Fruit fly (Drosophila melanogaster) whole organism, embryonic: ENCODE data around the gene CG10492.
A peak's percentile ranks its signal among the peaks of the same experiment; 100 is the strongest.

Experiments
- B-H2 ChIP-seq: fragments of 200-800 bp; sonication (Bioruptor generic); optimal IDR thresholded peaks from 2 replicates; lab custom pipeline; 2018; ENCODE audit warnings: missing biosample characterization, mild to moderate bottlenecking, missing genetic modification characterization
- Blimp-1 ChIP-seq: fragments of 200-800 bp; sonication (Bioruptor generic); optimal IDR thresholded peaks from 3 replicates; lab custom pipeline; 2018; ENCODE audit warnings: missing biosample characterization, missing genetic modification characterization, mild to moderate bottlenecking, moderate library complexity, missing genetic modification reagents
- BtbVII ChIP-seq: fragments of 200-800 bp; sonication (Bioruptor generic); optimal IDR thresholded peaks from 3 replicates; lab custom pipeline; 2017; ENCODE audit warnings: missing biosample characterization, mild to moderate bottlenecking, missing genetic modification characterization
- CG10431 ChIP-seq: fragments of 200-800 bp; sonication (Bioruptor generic); optimal IDR thresholded peaks from 3 replicates; lab custom pipeline; 2018; ENCODE audit warnings: missing biosample characterization, mild to moderate bottlenecking, missing genetic modification characterization
- CG12744 ChIP-seq: fragments of 200-800 bp; sonication (Bioruptor generic); optimal IDR thresholded peaks from 2 replicates; lab custom pipeline; 2016; ENCODE audit warnings: missing biosample characterization, missing genetic modification characterization
- CG1602 ChIP-seq: fragments of 200-800 bp; sonication (Bioruptor generic); optimal IDR thresholded peaks from 3 replicates; lab custom pipeline; 2016; ENCODE audit warnings: missing biosample characterization, missing genetic modification characterization
- CG17328 ChIP-seq: fragments of 200-800 bp; sonication (Bioruptor generic); IDR thresholded peaks from 2 replicates; pipeline ENCODE4 v1.3.6; 2022; ENCODE audit warnings: missing biosample characterization, missing genetic modification characterization
- CG17568 ChIP-seq: fragments of 200-800 bp; sonication (Bioruptor generic); optimal IDR thresholded peaks from 2 replicates; lab custom pipeline; 2018; ENCODE audit warnings: missing biosample characterization, mild to moderate bottlenecking, missing genetic modification characterization, moderate library complexity
- CG2199 ChIP-seq: fragments of 200-800 bp; sonication (Bioruptor generic); IDR thresholded peaks from 3 replicates; pipeline ENCODE4 v1.3.6; 2022; ENCODE audit warnings: missing biosample characterization, missing genetic modification characterization
- CG31365 ChIP-seq: fragments of 200-800 bp; sonication (Bioruptor generic); optimal IDR thresholded peaks from 2 replicates; lab custom pipeline; 2018; ENCODE audit warnings: missing biosample characterization, mild to moderate bottlenecking, missing genetic modification characterization
- CG34422 ChIP-seq: fragments of 200-800 bp; sonication (Bioruptor generic); IDR thresholded peaks from 3 replicates; pipeline ENCODE4 v1.3.6; 2022; ENCODE audit warnings: missing biosample characterization, missing genetic modification characterization
- CG3726 ChIP-seq: fragments of 200-800 bp; sonication (Bioruptor generic); IDR thresholded peaks from 3 replicates; pipeline ENCODE4, ENCODE4 v1.3.6; 2022; ENCODE audit warnings: missing biosample characterization, missing genetic modification characterization
- CG5180 ChIP-seq: fragments of 200-800 bp; sonication (Bioruptor generic); optimal IDR thresholded peaks from 3 replicates; lab custom pipeline; 2017; ENCODE audit warnings: missing biosample characterization, missing genetic modification characterization, mild to moderate bottlenecking, moderate library complexity, missing genetic modification reagents
- CG6689 ChIP-seq: fragments of 200-800 bp; sonication (Bioruptor generic); IDR thresholded peaks from 2 replicates; pipeline ENCODE4 v1.3.6; 2022; ENCODE audit warnings: missing biosample characterization, missing genetic modification characterization
- CG7963 ChIP-seq: fragments of 200-800 bp; sonication (Bioruptor generic); IDR thresholded peaks from 3 replicates; pipeline ENCODE4 v1.3.6; 2022; ENCODE audit warnings: missing biosample characterization, missing genetic modification characterization; ENCODE audit not compliant: partially characterized antibody
- CG8089 ChIP-seq: fragments of 200-800 bp; sonication (Bioruptor generic); optimal IDR thresholded peaks from 3 replicates; lab custom pipeline; 2016; ENCODE audit warnings: missing biosample characterization, missing genetic modification characterization
- CG8924 ChIP-seq: fragments of 200-800 bp; optimal IDR thresholded peaks from 3 replicates; lab custom pipeline; 2019; ENCODE audit warnings: missing biosample characterization, mild to moderate bottlenecking, missing genetic modification characterization, moderate library complexity
- CG9437 ChIP-seq: fragments of 200-800 bp; sonication (Bioruptor generic); optimal IDR thresholded peaks from 2 replicates; lab custom pipeline; 2018; ENCODE audit warnings: missing biosample characterization, mild to moderate bottlenecking, missing genetic modification characterization
- CG9817 ChIP-seq: fragments of 200-800 bp; sonication (Bioruptor generic); optimal IDR thresholded peaks from 2 replicates; lab custom pipeline; 2018; ENCODE audit warnings: missing biosample characterization, mild to moderate bottlenecking, missing genetic modification characterization, moderate library complexity
- CHES-1-like ChIP-seq: fragments of 200-800 bp; sonication (Bioruptor generic); optimal IDR thresholded peaks from 2 replicates; lab custom pipeline; 2016; ENCODE audit warnings: missing biosample characterization, missing genetic modification characterization
- CrebB ChIP-seq: fragments of 200-800 bp; sonication (Bioruptor generic); optimal IDR thresholded peaks from 3 replicates; lab custom pipeline; 2018; ENCODE audit warnings: missing biosample characterization, mild to moderate bottlenecking, missing genetic modification characterization
- D ChIP-seq, 2 experiments: fragments of 200-800 bp in 1 of 2; fragments of >200 bp in 1 of 2; sonication (Bioruptor generic) in 1 of 2; optimal IDR thresholded peaks; 2 replicates in 1 of 2; 3 replicates in 1 of 2; lab custom pipeline; 2017; ENCODE audit warnings: mild to moderate bottlenecking in 1 of 2, missing biosample characterization in 1 of 2, missing genetic modification characterization in 1 of 2, missing genetic modification reagents in 1 of 2
- Dll ChIP-seq: fragments of 200-800 bp; sonication (Bioruptor generic); IDR thresholded peaks from 4 replicates; pipeline ENCODE4 v1.3.6; 2022; ENCODE audit warnings: missing biosample characterization, missing genetic modification characterization; ENCODE audit not compliant: partially characterized antibody
- Doc3 ChIP-seq: fragments of 200-800 bp; sonication (Bioruptor generic); IDR thresholded peaks from 3 replicates; pipeline ENCODE4 v1.3.6; 2022; ENCODE audit warnings: missing biosample characterization, missing genetic modification characterization; ENCODE audit not compliant: partially characterized antibody
- Hr51 ChIP-seq, 2 experiments: fragments of 200-800 bp; sonication (Bioruptor generic); optimal IDR thresholded peaks; 2 replicates in 1 of 2; 3 replicates in 1 of 2; lab custom pipeline; 2016 to 2018; ENCODE audit warnings: missing biosample characterization in 2 of 2, missing genetic modification characterization in 2 of 2, mild to moderate bottlenecking in 1 of 2, moderate library complexity in 1 of 2
- Jarid2 ChIP-seq: fragments of 200-800 bp; sonication (Bioruptor generic); optimal IDR thresholded peaks from 3 replicates; lab custom pipeline; 2017; ENCODE audit warnings: mild to moderate bottlenecking, missing biosample characterization, missing genetic modification reagents, missing genetic modification characterization
- MTF-1 ChIP-seq: fragments of 200-800 bp; sonication (Bioruptor generic); optimal IDR thresholded peaks from 2 replicates; lab custom pipeline; 2018; ENCODE audit warnings: missing biosample characterization, mild to moderate bottlenecking, missing genetic modification characterization, borderline replicate concordance
- NC2β ChIP-seq: fragments of 200-800 bp; sonication (Bioruptor generic); optimal IDR thresholded peaks from 2 replicates; lab custom pipeline; 2016; ENCODE audit warnings: missing biosample characterization, missing genetic modification characterization
- Nf-YA ChIP-seq: fragments of 200-800 bp; sonication (Bioruptor generic); IDR thresholded peaks from 2 replicates; pipeline ENCODE4 v1.3.6; 2022; ENCODE audit warnings: missing biosample characterization, missing genetic modification characterization
- NfI ChIP-seq: fragments of 200-800 bp; sonication (Bioruptor generic); optimal IDR thresholded peaks from 3 replicates; lab custom pipeline; 2018; ENCODE audit warnings: missing biosample characterization, mild to moderate bottlenecking, missing genetic modification characterization, moderate library complexity
- Sox100B ChIP-seq: fragments of 200-800 bp; sonication (Bioruptor generic); optimal IDR thresholded peaks from 3 replicates; lab custom pipeline; 2018; ENCODE audit warnings: missing biosample characterization, mild to moderate bottlenecking, missing genetic modification characterization
- ara ChIP-seq: fragments of 200-800 bp; sonication (Bioruptor generic); IDR thresholded peaks from 2 replicates; pipeline ENCODE4 v1.3.6; 2022; ENCODE audit warnings: missing biosample characterization, missing genetic modification characterization
- bcd ChIP-seq: fragments of 200-800 bp; sonication (Bioruptor generic); optimal IDR thresholded peaks from 2 replicates; lab custom pipeline; 2017; ENCODE audit warnings: missing biosample characterization, mild to moderate bottlenecking, missing genetic modification characterization
- dan ChIP-seq: fragments of 200-800 bp; sonication (Bioruptor generic); IDR thresholded peaks from 2 replicates; pipeline ENCODE4 v1.3.6; 2022; ENCODE audit warnings: missing biosample characterization, missing genetic modification characterization
- dm ChIP-seq: fragments of 200-800 bp; sonication (Bioruptor generic); optimal IDR thresholded peaks from 3 replicates; lab custom pipeline; 2016; ENCODE audit warnings: missing biosample characterization, missing genetic modification characterization
- dpn ChIP-seq, 2 experiments: fragments of 200-800 bp; sonication (Bioruptor generic); optimal IDR thresholded peaks; 3 replicates each; lab custom pipeline; 2016; ENCODE audit warnings: missing biosample characterization in 2 of 2, missing genetic modification characterization in 2 of 2
- fd96Cb ChIP-seq: fragments of 200-800 bp; sonication (Bioruptor generic); optimal IDR thresholded peaks from 2 replicates; lab custom pipeline; 2018; ENCODE audit warnings: missing biosample characterization, mild to moderate bottlenecking, missing genetic modification characterization, moderate library complexity
- fru ChIP-seq: fragments of >200 bp; optimal IDR thresholded peaks from 2 replicates; lab custom pipeline; 2017
- h ChIP-seq: fragments of >200 bp; optimal IDR thresholded peaks from 2 replicates; lab custom pipeline; 2017
- hth ChIP-seq: fragments of >200 bp; optimal IDR thresholded peaks from 2 replicates; lab custom pipeline; 2017; ENCODE audit warnings: inconsistent platforms
- luna ChIP-seq: fragments of 200-800 bp; sonication (Bioruptor generic); optimal IDR thresholded peaks from 2 replicates; lab custom pipeline; 2016; ENCODE audit warnings: missing biosample characterization, missing genetic modification characterization
- nom ChIP-seq: fragments of 200-800 bp; sonication (Bioruptor generic); optimal IDR thresholded peaks from 2 replicates; lab custom pipeline; 2017; ENCODE audit warnings: missing biosample characterization, missing genetic modification characterization, mild to moderate bottlenecking, moderate library complexity, missing genetic modification reagents
- pb ChIP-seq: fragments of 200-800 bp; sonication (Bioruptor generic); optimal IDR thresholded peaks from 3 replicates; lab custom pipeline; 2016; ENCODE audit warnings: missing biosample characterization, missing genetic modification characterization
- pnt ChIP-seq: fragments of 200-800 bp; sonication (Bioruptor generic); optimal IDR thresholded peaks from 3 replicates; lab custom pipeline; 2016; ENCODE audit warnings: missing biosample characterization, missing genetic modification characterization
- seq ChIP-seq: fragments of 200-800 bp; sonication (Bioruptor generic); IDR thresholded peaks from 2 replicates; pipeline ENCODE4 v1.3.6; 2022; ENCODE audit warnings: missing biosample characterization, missing genetic modification characterization
- sr ChIP-seq: fragments of 200-800 bp; sonication (Bioruptor generic); IDR thresholded peaks from 3 replicates; pipeline ENCODE4 v1.3.6; 2022; ENCODE audit warnings: missing biosample characterization, missing genetic modification characterization
- stwl ChIP-seq: fragments of 200-800 bp; sonication (Bioruptor generic); optimal IDR thresholded peaks from 3 replicates; lab custom pipeline; 2018; ENCODE audit warnings: missing biosample characterization, mild to moderate bottlenecking, missing genetic modification characterization, moderate library complexity
- twi ChIP-seq: fragments of 200-800 bp; optimal IDR thresholded peaks from 2 replicates; lab custom pipeline; 2019; ENCODE audit warnings: missing biosample characterization, mild to moderate bottlenecking, missing genetic modification characterization, moderate library complexity

The CG10492 gene

dm6 chr2L:19026491-19027197 lies 27.2 kb upstream of the CG10492 start (continued):
- no peak for TF ChIP-seq Nf-YA (GFP tag; lab: Robert Waterston, UW)
- TF ChIP-seq CG1602 = no peak
- TF ChIP-seq CG31365 (tag; lab: Kevin White, UChicago) = no peak
- TF ChIP-seq Hr51 (GFP tag; optimal IDR thresholded peaks at IDR 0.05; lab: Kevin White, UChicago) = peak; percentile 8 to 60
- peak; percentile 75 for TF ChIP-seq BtbVII (GFP tag; lab: Kevin White, UChicago)
- no peak for TF ChIP-seq dan (GFP tag; lab: Robert Waterston, UW)
- no peak for TF ChIP-seq CG17328 (GFP tag; lab: Robert Waterston, UW)
- peak; percentile 38 for TF ChIP-seq nom
- TF ChIP-seq CG7963 (GFP tag; lab: Robert Waterston, UW) = no peak
- TF ChIP-seq Jarid2 (GFP tag; lab: Kevin White, UChicago) = peak; percentile 28
- peak; percentile 58 for TF ChIP-seq bcd (GFP tag; lab: Kevin White, UChicago)
- TF ChIP-seq CG6689 (GFP tag; lab: Robert Waterston, UW) = no peak; the same call in 1 of the 2 replicates
- no peak for TF ChIP-seq CG8089 (GFP tag; lab: Kevin White, UChicago)
- TF ChIP-seq ara = no peak
- no peak for TF ChIP-seq pnt
- TF ChIP-seq CG34422 (GFP tag; lab: Robert Waterston, UW) = 0 out of 3 replicates have a peak, but pooled peaks have one; percentile 39
- TF ChIP-seq dpn (GFP tag; optimal IDR thresholded peaks at IDR 0.05; lab: Kevin White, UChicago) = peak; percentile 23 to 26
- no peak for TF ChIP-seq sr
- peak; percentile 31 for TF ChIP-seq CG12744
- TF ChIP-seq h = no peak
- TF ChIP-seq NC2β (GFP tag; lab: Kevin White, UChicago) = no peak
- peak; percentile 22 for TF ChIP-seq CG9817 (tag; lab: Kevin White, UChicago)
- TF ChIP-seq NfI (GFP tag; lab: Kevin White, UChicago) = peak; percentile 65
- TF ChIP-seq luna (GFP tag; lab: Kevin White, UChicago) = no peak
- TF ChIP-seq CG8924 = peak; percentile 72
- no peak for TF ChIP-seq Dll (GFP tag; lab: Robert Waterston, UW)
- peak; percentile 47 for TF ChIP-seq Sox100B
- no peak for TF ChIP-seq fru (lab: Kevin White, UChicago)
- TF ChIP-seq CG5180 = peak; percentile 56
- no peak for TF ChIP-seq dm (GFP tag; lab: Kevin White, UChicago)
- no peak for TF ChIP-seq CG10431 (GFP tag; lab: Kevin White, UChicago)
- TF ChIP-seq D (optimal IDR thresholded peaks at IDR 0.05; lab: Kevin White, UChicago) = no peak
- no peak for TF ChIP-seq D (GFP tag; optimal IDR thresholded peaks at IDR 0.05; lab: Kevin White, UChicago)
- TF ChIP-seq CG2199 (GFP tag; lab: Robert Waterston, UW) = no peak
- no peak for TF ChIP-seq pb
- TF ChIP-seq MTF-1 (GFP tag; lab: Kevin White, UChicago) = no peak
- no peak for TF ChIP-seq stwl
- TF ChIP-seq CG9437 (GFP tag; lab: Kevin White, UChicago) = peak; percentile 38
- TF ChIP-seq CG17568 = no peak
- no peak for TF ChIP-seq CG3726 (GFP tag; lab: Robert Waterston, UW)
- peak; percentile 70 for TF ChIP-seq B-H2 (GFP tag; lab: Kevin White, UChicago)
- TF ChIP-seq fd96Cb (tag; lab: Kevin White, UChicago) = peak; percentile 27
- TF ChIP-seq twi (tag; lab: Kevin White, UChicago) = peak; percentile 10
- peak; percentile 16 for TF ChIP-seq CrebB
- peak; percentile 34 for TF ChIP-seq Blimp-1 (GFP tag; lab: Kevin White, UChicago)
- TF ChIP-seq seq (GFP tag; lab: Robert Waterston, UW) = peak; percentile 51
- TF ChIP-seq Doc3 (GFP tag; lab: Robert Waterston, UW) = no peak
- no peak for TF ChIP-seq CHES-1-like (GFP tag; lab: Kevin White, UChicago)
- TF ChIP-seq hth = no peak
